Fruit fly (Drosophila melanogaster): ENCODE measurements around the gene CtIP.

CtIP gene

dm6 chr3L:20401026-20401912 lies 34.8 kb upstream of the CtIP start, which contains the start of gene trbl (continued):
- TF ChIP-seq CG3281 (GFP tag; optimal IDR thresholded peaks at IDR 0.05) (peak; percentile 47), MBD-R2 (GFP tag; IDR thresholded peaks at IDR 0.05) (peak; percentile 23; the same call in 1 of the 2 replicates), CG11247 (GFP tag; IDR thresholded peaks at IDR 0.05) (no peak), CG9437 (GFP tag; optimal IDR thresholded peaks at IDR 0.05) (peak; percentile 47), BEAF-32 (GFP tag; optimal IDR thresholded peaks at IDR 0.05) (peak; percentile 5), Side (GFP tag; optimal IDR thresholded peaks at IDR 0.05) (peak; percentile 21), hkb (optimal IDR thresholded peaks at IDR 0.05) (no peak), hkb (GFP tag; IDR thresholded peaks at IDR 0.05) (peak; percentile 77), CG1603 (tag; optimal IDR thresholded peaks at IDR 0.05) (peak; percentile 27), stc (GFP tag; IDR thresholded peaks at IDR 0.05) (peak; percentile 37; the same call in 1 of the 2 replicates), MESR4 (GFP tag; optimal IDR thresholded peaks at IDR 0.05) (peak; percentile 37), mld (GFP tag; IDR thresholded peaks at IDR 0.05; ENCODE audit: partially characterized antibody) (peak; percentile 90), D19B (GFP tag; optimal IDR thresholded peaks at IDR 0.05) (no peak), CG4424 (GFP tag; optimal IDR thresholded peaks at IDR 0.05) (peak; percentile 18), ato (GFP tag; IDR thresholded peaks at IDR 0.05; ENCODE audit: partially characterized antibody) (peak; percentile 70; the same call in 1 of the 2 replicates), hb (GFP tag; IDR thresholded peaks at IDR 0.05; ENCODE audit: partially characterized antibody) (no peak), prd (optimal IDR thresholded peaks at IDR 0.05) (no peak), prd (GFP tag; IDR thresholded peaks at IDR 0.05) (no peak), CG1647 (GFP tag; optimal IDR thresholded peaks at IDR 0.05) (no peak), lola (GFP tag; optimal IDR thresholded peaks at IDR 0.05) (no peak), CG13287 (GFP tag; IDR thresholded peaks at IDR 0.05; ENCODE audit: partially characterized antibody) (peak; percentile 70), sna (GFP tag; IDR thresholded peaks at IDR 0.05; ENCODE audit: partially characterized antibody) (0 out of 2 replicates have a peak, but pooled peaks have one; percentile 55), Myb (GFP tag; optimal IDR thresholded peaks at IDR 0.05) (peak; percentile 84), zen2 (GFP tag; IDR thresholded peaks at IDR 0.05; ENCODE audit: partially characterized antibody) (no peak; the same call in 2 of the 3 replicates), CG8924 (tag; optimal IDR thresholded peaks at IDR 0.05) (peak; percentile 70), gfzf (GFP tag; optimal IDR thresholded peaks at IDR 0.05) (peak; percentile 59), unpg (GFP tag; optimal IDR thresholded peaks at IDR 0.05) (peak; percentile 20), insv (GFP tag; optimal IDR thresholded peaks at IDR 0.05) (peak in 1 of 2 experiments; percentile 72), CG13624 (GFP tag; optimal IDR thresholded peaks at IDR 0.05) (peak; percentile 69), CG6791 (GFP tag; IDR thresholded peaks at IDR 0.05; ENCODE audit: partially characterized antibody) (peak; percentile 97), sd (tag; optimal IDR thresholded peaks at IDR 0.05) (peak; percentile 99), CG7556 (GFP tag; optimal IDR thresholded peaks at IDR 0.05) (peak; percentile 8), z (GFP tag; IDR thresholded peaks at IDR 0.05) (peak; percentile 62; the same call in 1 of the 3 replicates), jing (GFP tag; optimal IDR thresholded peaks at IDR 0.05) (no peak), CG17829 (tag; optimal IDR thresholded peaks at IDR 0.05) (peak; percentile 97), CG14667 (GFP tag; IDR thresholded peaks at IDR 0.05) (no peak), pzg (GFP tag; optimal IDR thresholded peaks at IDR 0.05) (peak; percentile 20), vnd (GFP tag; IDR thresholded peaks at IDR 0.05; ENCODE audit: partially characterized antibody) (peak; percentile 43; the same call in 1 of the 3 replicates), Hmr (GFP tag; optimal IDR thresholded peaks at IDR 0.05) (peak; percentile 59), Chrac-16 (GFP tag; optimal IDR thresholded peaks at IDR 0.05) (no peak), ind (GFP tag; optimal IDR thresholded peaks at IDR 0.05) (no peak), CG6854 (GFP tag; optimal IDR thresholded peaks at IDR 0.05) (peak; percentile 72), Meics (GFP tag; optimal IDR thresholded peaks at IDR 0.05) (peak; percentile 19), CG13296 (GFP tag; optimal IDR thresholded peaks at IDR 0.05) (peak; percentile 53), lov (optimal IDR thresholded peaks at IDR 0.05) (no peak), lov (GFP tag; IDR thresholded peaks at IDR 0.05) (0 out of 3 replicates have a peak, but pooled peaks have one; percentile 66), CG11695 (GFP tag; IDR thresholded peaks at IDR 0.05) (no peak)
